Fruit fly (Drosophila melanogaster): ENCODE measurements around the gene CG13074.

dm6 chr3L:16052145-16053025, 44.9 kb downstream of the CG13074 start:
- TF ChIP-seq Sin3A (optimal IDR thresholded peaks at IDR 0.05) (no peak), ttk (optimal IDR thresholded peaks at IDR 0.05) (no peak), psq (optimal IDR thresholded peaks at IDR 0.05) (no peak), h (optimal IDR thresholded peaks at IDR 0.05) (no peak)

All from Kc167 (cell line).